Worm (Caenorhabditis elegans) whole organism, late embryonic: ENCODE measurements around the gene C09G9.8.

Source experiments
- C38D4.7 ChIP-seq: fragments of 200-800 bp; sonication (Bioruptor generic); optimal IDR thresholded peaks from 2 replicates; lab custom pipeline; 2018; ENCODE audit warnings: mild to moderate bottlenecking, missing genetic modification characterization, moderate library complexity, missing compliant biosample characterization
- K09A11.1 ChIP-seq: sonication (generic microtip); optimal IDR thresholded peaks from 2 replicates; lab custom pipeline; 2017; ENCODE audit warnings: antibody characterized with exemption, mild to moderate bottlenecking, missing genetic modification characterization, missing compliant biosample characterization; ENCODE audit not compliant: insufficient read depth
- Y22D7AL.16 ChIP-seq: sonication (generic microtip); optimal IDR thresholded peaks from 2 replicates; lab custom pipeline; 2016; ENCODE audit warnings: missing genetic modification characterization, missing compliant biosample characterization
- ahr-1 ChIP-seq: sonication (generic microtip); optimal IDR thresholded peaks from 2 replicates; lab custom pipeline; 2016; ENCODE audit warnings: missing genetic modification characterization, missing compliant biosample characterization
- ama-1 ChIP-seq: fragments of 150-350 bp; optimal IDR thresholded peaks from 2 replicates; lab custom pipeline; 2014
- ceh-14 ChIP-seq: sonication (generic microtip); optimal IDR thresholded peaks from 2 replicates; lab custom pipeline; 2016; ENCODE audit warnings: missing genotype, missing genetic modification characterization, missing compliant biosample characterization
- ceh-22 ChIP-seq: sonication (generic microtip); optimal IDR thresholded peaks from 2 replicates; lab custom pipeline; 2017; ENCODE audit warnings: missing biosample characterization, missing genetic modification characterization
- ceh-24 ChIP-seq: sonication (generic microtip); optimal IDR thresholded peaks from 2 replicates; lab custom pipeline; 2016; ENCODE audit warnings: mild to moderate bottlenecking, missing genetic modification characterization, missing compliant biosample characterization
- ceh-30 ChIP-seq: fragments of 150-350 bp; optimal IDR thresholded peaks from 2 replicates; lab custom pipeline; 2014; ENCODE audit warnings: missing biosample characterization, missing genetic modification characterization
- ceh-6 ChIP-seq: fragments of 200-800 bp; sonication (Bioruptor generic); optimal IDR thresholded peaks from 2 replicates; lab custom pipeline; 2018; ENCODE audit warnings: mild to moderate bottlenecking, missing genetic modification characterization, missing compliant biosample characterization
- che-1 ChIP-seq: sonication (generic microtip); optimal IDR thresholded peaks from 2 replicates; lab custom pipeline; 2016; ENCODE audit warnings: mild to moderate bottlenecking, missing genetic modification characterization, missing compliant biosample characterization
- elt-2 ChIP-seq: sonication (generic microtip); optimal IDR thresholded peaks from 2 replicates; lab custom pipeline; 2016; ENCODE audit warnings: missing genetic modification reagents, missing genetic modification characterization, missing compliant biosample characterization
- ets-4 ChIP-seq: sonication (generic microtip); optimal IDR thresholded peaks from 2 replicates; lab custom pipeline; 2016; ENCODE audit warnings: missing genetic modification characterization, missing compliant biosample characterization
- fax-1 ChIP-seq: sonication (generic microtip); optimal IDR thresholded peaks from 2 replicates; lab custom pipeline; 2016; ENCODE audit warnings: missing genotype, missing genetic modification characterization, missing compliant biosample characterization
- gmeb-2 ChIP-seq: sonication (generic microtip); optimal IDR thresholded peaks from 2 replicates; lab custom pipeline; 2016; ENCODE audit warnings: missing genetic modification characterization, inconsistent platforms, missing compliant biosample characterization
- hlh-13 ChIP-seq: fragments of 200-800 bp; sonication (Bioruptor generic); optimal IDR thresholded peaks from 2 replicates; lab custom pipeline; 2018; ENCODE audit warnings: mild to moderate bottlenecking, missing genetic modification characterization, missing compliant biosample characterization
- hlh-15 ChIP-seq: sonication (generic microtip); optimal IDR thresholded peaks from 2 replicates; lab custom pipeline; 2016; ENCODE audit warnings: missing genetic modification characterization, missing compliant biosample characterization
- hlh-30 ChIP-seq: sonication (generic microtip); optimal IDR thresholded peaks from 2 replicates; lab custom pipeline; 2017; ENCODE audit warnings: antibody characterized with exemption, missing genetic modification characterization, missing compliant biosample characterization; ENCODE audit not compliant: insufficient read depth
- hlh-8 ChIP-seq: sonication (generic microtip); optimal IDR thresholded peaks from 2 replicates; lab custom pipeline; 2016; ENCODE audit warnings: missing genotype, missing genetic modification characterization, missing compliant biosample characterization
- lim-6 ChIP-seq: sonication (generic microtip); optimal IDR thresholded peaks from 2 replicates; lab custom pipeline; 2016; ENCODE audit warnings: missing genetic modification characterization, missing compliant biosample characterization
- madf-2 ChIP-seq: sonication (generic microtip); optimal IDR thresholded peaks from 2 replicates; lab custom pipeline; 2017; ENCODE audit warnings: missing genetic modification characterization, missing compliant biosample characterization
- mec-3 ChIP-seq: sonication (generic microtip); optimal IDR thresholded peaks from 2 replicates; lab custom pipeline; 2016; ENCODE audit warnings: borderline replicate concordance, missing genetic modification characterization, missing compliant biosample characterization
- npax-4 ChIP-seq: sonication (generic microtip); optimal IDR thresholded peaks from 2 replicates; lab custom pipeline; 2016; ENCODE audit warnings: missing genetic modification characterization, missing compliant biosample characterization
- pag-3 ChIP-seq: sonication (generic microtip); optimal IDR thresholded peaks from 2 replicates; lab custom pipeline; 2016; ENCODE audit warnings: missing compliant biosample characterization, missing genetic modification characterization, borderline replicate concordance
- pha-2 ChIP-seq: sonication (generic microtip); optimal IDR thresholded peaks from 2 replicates; lab custom pipeline; 2017; ENCODE audit warnings: mild to moderate bottlenecking, missing genetic modification characterization, missing compliant biosample characterization
- pha-4 ChIP-seq: fragments of 150-350 bp; optimal IDR thresholded peaks from 2 replicates; lab custom pipeline; 2018; ENCODE audit warnings: missing biosample characterization, missing genetic modification reagents, missing genetic modification characterization
- pqm-1 ChIP-seq: sonication (generic microtip); optimal IDR thresholded peaks from 2 replicates; lab custom pipeline; 2016; ENCODE audit warnings: missing genetic modification characterization, missing compliant biosample characterization
- pros-1 ChIP-seq: fragments of 150-350 bp; optimal IDR thresholded peaks from 2 replicates; lab custom pipeline; 2014; ENCODE audit warnings: missing biosample characterization, missing genetic modification reagents, missing genetic modification characterization
- ref-2 ChIP-seq: sonication (generic microtip); optimal IDR thresholded peaks from 2 replicates; lab custom pipeline; 2016; ENCODE audit warnings: missing genetic modification characterization, missing compliant biosample characterization
- sdc-2 ChIP-seq: sonication (generic microtip); optimal IDR thresholded peaks from 2 replicates; lab custom pipeline; 2016; ENCODE audit warnings: missing genotype, missing genetic modification characterization, missing compliant biosample characterization
- sox-2 ChIP-seq: fragments of 200-800 bp; sonication (Bioruptor generic); IDR thresholded peaks from 2 replicates; pipeline ENCODE4 v1.3.6; 2022; ENCODE audit warnings: missing genetic modification reagents, missing genetic modification characterization, missing compliant biosample characterization
- sox-4 ChIP-seq: sonication (generic microtip); optimal IDR thresholded peaks from 2 replicates; lab custom pipeline; 2017; ENCODE audit warnings: mild to moderate bottlenecking, missing genetic modification characterization, inconsistent platforms, missing compliant biosample characterization
- tbx-7 ChIP-seq: sonication (generic microtip); optimal IDR thresholded peaks from 2 replicates; lab custom pipeline; 2016; ENCODE audit warnings: missing genotype, missing genetic modification characterization, missing compliant biosample characterization
- unc-3 ChIP-seq, 2 experiments: fragments of 200-800 bp in 1 of 2; sonication (Bioruptor generic) in 1 of 2; sonication (generic microtip) in 1 of 2; conservative IDR thresholded peaks in 1 of 2; optimal IDR thresholded peaks in 1 of 2; 2 replicates each; pipeline versions ENCODE4 v1.3.6 to Lab custom; 2016 to 2022; ENCODE audit warnings: missing compliant biosample characterization in 2 of 2, missing genetic modification characterization in 2 of 2, missing genetic modification reagents in 1 of 2
- unc-42 ChIP-seq: sonication (generic microtip); optimal IDR thresholded peaks from 2 replicates; lab custom pipeline; 2016; ENCODE audit warnings: missing genotype, missing genetic modification characterization, missing compliant biosample characterization
- unc-55 ChIP-seq: sonication (generic microtip); optimal IDR thresholded peaks from 2 replicates; lab custom pipeline; 2017; ENCODE audit warnings: missing biosample characterization, missing genetic modification reagents, missing genetic modification characterization
- zip-5 ChIP-seq: sonication (generic microtip); optimal IDR thresholded peaks from 2 replicates; lab custom pipeline; 2016; ENCODE audit warnings: missing genetic modification characterization, missing compliant biosample characterization
- ztf-16 ChIP-seq: sonication (generic microtip); optimal IDR thresholded peaks from 2 replicates; lab custom pipeline; 2017; ENCODE audit warnings: missing genetic modification characterization, missing compliant biosample characterization

C09G9.8 gene

DNA sequence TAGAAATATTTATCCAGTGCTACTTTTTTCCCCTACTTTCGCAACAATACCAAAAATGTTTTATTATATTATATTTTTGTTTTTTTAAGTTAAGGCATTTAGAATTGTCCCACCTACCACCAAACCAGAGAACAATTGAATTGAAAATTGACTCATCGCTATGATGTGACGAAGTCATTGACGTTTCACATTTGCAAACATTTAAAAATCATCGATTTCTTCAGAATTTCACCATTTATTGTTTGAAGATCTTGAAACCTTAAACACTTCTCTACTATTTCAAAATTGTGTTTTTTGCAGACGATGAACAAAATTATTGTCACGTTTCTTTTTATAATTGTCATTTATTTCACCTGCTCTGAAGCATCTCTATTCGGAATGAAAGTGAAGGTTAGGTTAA is at the start of gene C09G9.8:
Gene C09G9.8, plus strand, starts transcription at position 301 of the 400 bp plus-strand sequence.
- TF ChIP-seq ets-4 (no peak), ref-2 (tag; lab: Kevin White, UChicago) (no peak), Y22D7AL.16 (tag; lab: Kevin White, UChicago) (no peak), C38D4.7 (GFP tag; lab: Kevin White, UChicago) (no peak), madf-2 (no peak), fax-1 (tag; lab: Kevin White, UChicago) (no peak), ama-1 (lab: Kevin White, UChicago) (no peak), pqm-1 (tag; lab: Kevin White, UChicago) (no peak), K09A11.1 (tag; lab: Kevin White, UChicago) (no peak), sdc-2 (tag; lab: Kevin White, UChicago) (no peak), mec-3 (tag; lab: Kevin White, UChicago) (no peak), pha-2 (tag; lab: Kevin White, UChicago) (no peak), ceh-24 (no peak), unc-42 (no peak), gmeb-2 (tag; lab: Kevin White, UChicago) (no peak), unc-55 (GFP tag; lab: Kevin White, UChicago) (no peak), che-1 (tag; lab: Kevin White, UChicago) (no peak)

DNA sequence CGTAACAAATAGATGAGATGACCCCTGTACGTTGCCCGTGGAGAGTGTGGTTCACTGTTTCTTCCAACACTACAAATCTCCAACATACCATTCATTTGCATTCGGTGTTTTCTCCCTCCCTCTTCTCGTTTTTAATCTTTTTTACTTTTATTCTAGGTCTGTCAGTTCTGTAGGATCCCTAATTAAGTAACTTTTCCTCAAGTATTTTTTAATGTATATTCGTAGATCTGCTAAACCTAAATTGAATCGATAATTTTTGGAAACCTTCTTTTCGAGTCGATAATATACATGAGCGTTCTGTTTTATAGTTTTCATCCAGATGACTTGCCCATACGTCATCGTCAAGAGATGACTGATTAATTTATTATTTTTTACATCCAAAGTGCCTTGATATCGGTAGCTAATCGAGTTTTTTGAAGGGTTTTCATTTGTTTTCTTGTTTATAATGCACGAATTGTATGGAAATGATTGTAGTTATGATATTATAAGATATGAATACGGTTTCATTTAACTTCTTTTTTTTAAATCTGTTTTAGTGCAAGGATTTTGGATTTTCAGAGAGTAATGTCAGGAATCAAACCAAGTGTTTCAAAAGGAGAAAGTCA is 41.0 kb upstream of the C09G9.8 start, which contains the start of the genes T28C6.11 and T11B7.1:
Gene T28C6.11, minus strand, starts transcription at position 101 of the 605 bp plus-strand sequence.
Gene T11B7.1, plus strand, starts transcription at position 555 of the 605 bp plus-strand sequence.
- TF ChIP-seq ceh-22 (no peak), pqm-1 (tag; lab: Kevin White, UChicago) (no peak), lim-6 (tag; lab: Kevin White, UChicago) (no peak), pros-1 (tag; lab: Kevin White, UChicago) (no peak), ztf-16 (tag; lab: Kevin White, UChicago) (no peak), pha-4 (tag; lab: Kevin White, UChicago) (no peak), sox-4 (tag; lab: Kevin White, UChicago) (no peak), mec-3 (tag; lab: Kevin White, UChicago) (no peak), ahr-1 (no peak)

DNA sequence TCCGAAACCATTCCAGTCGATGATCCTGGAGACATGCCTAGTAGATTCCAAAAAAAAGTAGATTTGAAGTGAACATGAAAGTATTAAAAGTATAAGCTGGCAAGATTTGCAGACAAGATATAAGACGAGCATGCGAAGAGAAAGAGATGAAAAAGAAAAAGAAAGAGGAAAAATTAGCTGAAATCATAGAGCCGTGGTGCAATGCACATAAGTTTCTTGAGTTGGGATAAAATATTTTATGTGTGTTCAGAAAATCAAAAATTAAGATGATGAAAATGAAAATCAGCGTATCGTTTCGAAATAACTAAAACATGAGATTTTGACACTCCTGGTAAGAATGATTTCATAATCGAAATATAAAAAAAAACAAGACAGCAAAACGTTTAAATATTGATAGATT is 36.8 kb upstream of the C09G9.8 start, which contains the start of gene T11B7.2:
Gene T11B7.2, minus strand, starts transcription at position 101 of the 400 bp plus-strand sequence.
- TF ChIP-seq pag-3, result no peak
- TF ChIP-seq npax-4 (tag; lab: Kevin White, UChicago), result no peak
- TF ChIP-seq sox-2 (GFP tag; lab: Robert Waterston, UW), result no peak
- TF ChIP-seq hlh-8 (tag; lab: Kevin White, UChicago), result no peak
- no peak for TF ChIP-seq ceh-6
- TF ChIP-seq ahr-1, result no peak
- no peak for TF ChIP-seq mec-3 (tag; lab: Kevin White, UChicago)
- no peak for TF ChIP-seq hlh-30
- no peak for TF ChIP-seq unc-3 (GFP tag; conservative IDR thresholded peaks at IDR 0.05; lab: Robert Waterston, UW)
- TF ChIP-seq unc-3 (tag; optimal IDR thresholded peaks at IDR 0.05; lab: Kevin White, UChicago), result no peak
- TF ChIP-seq ref-2 (tag; lab: Kevin White, UChicago), result no peak
- TF ChIP-seq zip-5, result no peak
- no peak for TF ChIP-seq ceh-14 (tag; lab: Kevin White, UChicago)
- no peak for TF ChIP-seq ceh-30
- TF ChIP-seq hlh-13 (GFP tag; lab: Kevin White, UChicago), result no peak

DNA sequence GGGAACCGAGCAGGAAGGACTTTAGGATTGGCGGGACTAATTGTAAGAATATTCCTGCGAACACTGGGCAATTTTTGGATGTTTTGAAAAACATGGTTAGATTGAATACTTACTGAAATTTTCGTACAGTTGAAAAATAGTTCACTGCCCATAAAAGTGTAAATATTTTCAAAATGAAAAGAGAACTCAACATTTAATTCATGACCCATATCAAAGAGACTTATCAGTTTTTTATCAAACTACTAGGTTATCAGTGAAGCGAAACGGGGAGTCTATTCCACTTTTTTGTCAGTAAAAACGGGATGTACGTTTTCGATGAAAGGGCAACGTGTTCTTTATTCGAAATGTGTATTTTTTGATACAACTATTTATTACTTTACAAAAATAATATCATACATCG is 35.4 kb upstream of the C09G9.8 start:
- no peak for TF ChIP-seq hlh-15 (tag; lab: Kevin White, UChicago)
- no peak for TF ChIP-seq ets-4
- TF ChIP-seq unc-3 (GFP tag; conservative IDR thresholded peaks at IDR 0.05; lab: Robert Waterston, UW), result no peak
- TF ChIP-seq unc-3 (tag; optimal IDR thresholded peaks at IDR 0.05; lab: Kevin White, UChicago), result no peak
- peak; percentile 59 for TF ChIP-seq elt-2
- no peak for TF ChIP-seq sox-4 (tag; lab: Kevin White, UChicago)
- TF ChIP-seq tbx-7 (tag; lab: Kevin White, UChicago), result no peak
